Fruit fly (Drosophila melanogaster): ENCODE results near the gene CG4045.
A peak's percentile ranks its signal among the peaks of the same experiment; 100 is the strongest.

The CG4045 gene

DNA sequence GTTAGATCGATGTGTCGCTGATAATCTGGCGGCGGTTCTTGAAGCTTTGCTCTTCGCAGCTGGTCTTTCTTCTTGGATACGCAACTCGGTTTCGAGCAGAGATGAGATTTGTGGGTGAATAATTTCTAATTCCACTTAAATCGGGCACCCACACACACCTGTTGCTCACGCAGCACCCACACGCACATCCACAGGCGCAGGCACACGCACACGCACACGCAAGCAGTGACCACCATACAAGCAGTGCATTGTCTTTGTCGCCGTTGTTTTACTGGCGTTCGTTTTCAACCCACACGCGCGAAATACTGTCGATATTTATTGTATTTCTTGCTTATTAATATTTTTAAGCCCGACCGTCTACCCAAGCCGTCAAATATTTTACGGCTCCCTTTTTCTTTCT, 20.6 kb upstream of the CG4045 start:
- TF ChIP-seq CG9948 (tag; optimal IDR thresholded peaks at IDR 0.05) (no peak), CG4496 (GFP tag; IDR thresholded peaks at IDR 0.05) (no peak), D1 (tag; optimal IDR thresholded peaks at IDR 0.05) (no peak), CG8301 (tag; optimal IDR thresholded peaks at IDR 0.05) (no peak), CG15710 (tag; optimal IDR thresholded peaks at IDR 0.05) (no peak)

DNA sequence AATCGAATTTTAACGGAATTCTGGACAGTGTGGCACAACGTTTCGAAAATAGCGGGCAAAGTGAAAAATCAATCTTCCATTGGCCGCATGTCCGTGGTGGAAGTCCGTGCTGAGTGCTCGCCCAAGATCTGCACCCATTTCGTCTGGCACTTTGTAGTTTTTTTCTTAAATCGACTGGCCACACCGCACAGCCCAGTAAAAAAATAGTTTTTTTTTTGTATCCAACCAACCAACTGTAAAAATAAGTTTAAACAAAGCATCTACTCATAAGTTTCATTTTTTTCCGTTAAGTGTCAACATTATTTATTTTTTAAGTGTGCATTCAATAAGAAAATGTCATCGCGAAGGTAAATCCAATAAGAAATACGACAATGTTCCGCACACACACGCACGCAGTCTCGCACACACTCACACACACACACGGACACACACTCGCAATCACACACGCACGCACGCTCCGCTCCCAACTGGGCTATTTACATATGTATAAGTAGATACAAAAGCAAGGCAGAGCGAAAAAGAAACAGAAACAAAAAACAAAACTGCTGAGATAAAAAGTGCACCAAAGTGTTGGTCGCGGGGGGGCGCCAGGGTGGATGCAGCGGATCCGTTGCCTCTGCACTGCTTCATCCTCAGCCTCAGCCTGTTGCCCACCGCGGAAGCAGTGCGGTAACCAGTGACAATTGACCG, 18.5 kb upstream of the CG4045 start, which contains the start of gene csw:
TSS of gene csw (plus strand) at position 163 of the 690 bp plus-strand sequence.
- TF ChIP-seq gl (tag; optimal IDR thresholded peaks at IDR 0.05) (peak; percentile 98), rn (GFP tag; IDR thresholded peaks at IDR 0.05) (peak; percentile 81), CG32121 (GFP tag; IDR thresholded peaks at IDR 0.05) (peak; percentile 84), CG12605 (GFP tag; IDR thresholded peaks at IDR 0.05) (peak; percentile 94), CG34367 (tag; optimal IDR thresholded peaks at IDR 0.05) (peak; percentile 93), CG9948 (tag; optimal IDR thresholded peaks at IDR 0.05) (peak; percentile 65), Snoo (tag; optimal IDR thresholded peaks at IDR 0.05) (peak; percentile 74), EcR (GFP tag; optimal IDR thresholded peaks at IDR 0.05) (peak; percentile 70), CG15710 (tag; optimal IDR thresholded peaks at IDR 0.05) (peak; percentile 85), fd96Ca (GFP tag; IDR thresholded peaks at IDR 0.05) (peak; percentile 85), CG8301 (tag; optimal IDR thresholded peaks at IDR 0.05) (peak; percentile 66), CG10348 (GFP tag; IDR thresholded peaks at IDR 0.05) (no peak), D1 (tag; optimal IDR thresholded peaks at IDR 0.05) (peak; percentile 23), CG14655 (GFP tag; optimal IDR thresholded peaks at IDR 0.05) (peak; percentile 82), CG13204 (GFP tag; optimal IDR thresholded peaks at IDR 0.05) (peak; percentile 93), CG17806 (tag; optimal IDR thresholded peaks at IDR 0.05) (peak; percentile 76), Ets98B (GFP tag; IDR thresholded peaks at IDR 0.05) (peak; percentile 84), Pif1A (GFP tag; optimal IDR thresholded peaks at IDR 0.05) (peak; percentile 92), Pif1B (GFP tag; optimal IDR thresholded peaks at IDR 0.05) (peak; percentile 77), CG8159 (tag; optimal IDR thresholded peaks at IDR 0.05) (peak; percentile 85), CG4496 (GFP tag; IDR thresholded peaks at IDR 0.05) (peak; percentile 96)

DNA sequence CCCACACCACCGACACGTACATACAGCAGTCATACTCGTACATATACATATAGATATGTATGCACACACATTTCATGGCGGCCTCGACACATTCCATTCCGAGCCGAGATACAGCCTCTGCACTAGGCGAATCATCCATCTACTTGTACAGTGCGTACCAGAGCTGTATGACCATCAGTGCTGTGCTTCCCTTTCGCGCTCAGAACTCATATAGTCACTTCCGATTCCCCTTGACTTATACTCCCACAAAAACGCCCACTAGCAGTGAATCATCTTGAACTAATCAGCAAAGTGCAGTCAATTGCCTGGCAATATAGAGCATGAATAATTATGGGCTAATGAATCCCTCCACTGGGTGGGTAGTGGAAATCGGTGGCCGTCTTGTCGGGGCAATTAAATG, 14.1 kb upstream of the CG4045 start:
- TF ChIP-seq CG8301 (tag; optimal IDR thresholded peaks at IDR 0.05) = peak; percentile 31
- TF ChIP-seq CG12605 (GFP tag; IDR thresholded peaks at IDR 0.05) = no peak
- TF ChIP-seq rn (GFP tag; IDR thresholded peaks at IDR 0.05) = no peak
- TF ChIP-seq CG9948 (tag; optimal IDR thresholded peaks at IDR 0.05) = no peak
- peak; percentile 35 for TF ChIP-seq CG14655 (GFP tag; optimal IDR thresholded peaks at IDR 0.05)
- no peak for TF ChIP-seq D1 (tag; optimal IDR thresholded peaks at IDR 0.05)
- TF ChIP-seq Pif1A (GFP tag; optimal IDR thresholded peaks at IDR 0.05) = no peak
- no peak for TF ChIP-seq CG15710 (tag; optimal IDR thresholded peaks at IDR 0.05)
- TF ChIP-seq CG8159 (tag; optimal IDR thresholded peaks at IDR 0.05) = peak; percentile 33
- no peak for TF ChIP-seq CG32121 (GFP tag; IDR thresholded peaks at IDR 0.05)
- TF ChIP-seq Ets98B (GFP tag; IDR thresholded peaks at IDR 0.05) = no peak

DNA sequence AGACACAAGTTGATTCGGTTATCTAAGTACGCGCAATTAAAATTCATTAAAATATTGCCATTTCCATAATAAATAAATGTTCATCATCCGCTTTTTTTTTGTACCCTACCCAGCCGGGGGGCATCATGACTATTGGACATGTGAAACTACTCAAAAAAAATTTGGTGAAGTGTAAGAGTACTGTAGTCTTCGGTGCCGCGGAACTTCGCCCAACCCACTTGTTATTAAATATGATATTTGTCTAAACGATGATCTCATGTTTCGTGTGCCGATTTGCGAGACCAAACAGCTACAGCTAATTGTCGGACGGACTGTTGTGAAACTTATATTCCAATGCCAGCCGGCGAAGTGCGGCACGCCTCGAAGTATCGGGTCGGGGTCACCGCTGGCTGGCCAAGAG, 13.1 kb upstream of the CG4045 start:
- TF ChIP-seq Ets98B (GFP tag; IDR thresholded peaks at IDR 0.05) (0 out of 2 replicates have a peak, but pooled peaks have one; percentile 7), CG10348 (GFP tag; IDR thresholded peaks at IDR 0.05) (no peak)

DNA sequence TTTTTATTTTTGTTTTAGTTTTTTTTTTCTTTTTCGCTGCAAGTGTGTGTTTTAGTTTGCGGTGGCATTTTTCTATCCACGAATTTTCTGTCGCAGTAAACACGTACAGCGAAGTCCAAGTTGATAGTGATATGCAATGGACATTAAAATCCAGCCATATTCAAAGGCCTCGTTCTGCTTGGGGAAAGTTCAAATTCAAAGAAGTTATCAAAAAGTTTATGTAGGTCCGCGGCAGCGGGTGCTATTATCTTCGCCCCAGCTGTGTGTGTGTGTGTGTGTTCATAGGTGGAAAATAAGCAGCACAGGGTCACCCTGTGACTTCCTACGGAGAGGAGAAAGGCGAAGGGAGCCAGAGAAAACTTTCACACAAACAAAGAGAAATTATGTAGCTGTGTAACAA, 11.8 kb upstream of the CG4045 start:
- peak; percentile 92 for TF ChIP-seq CG4496 (GFP tag; IDR thresholded peaks at IDR 0.05)
- TF ChIP-seq CG15710 (tag; optimal IDR thresholded peaks at IDR 0.05) = no peak
- peak; percentile 56 for TF ChIP-seq Pif1A (GFP tag; optimal IDR thresholded peaks at IDR 0.05)
- TF ChIP-seq CG9948 (tag; optimal IDR thresholded peaks at IDR 0.05) = no peak
- peak; percentile 74 for TF ChIP-seq CG14655 (GFP tag; optimal IDR thresholded peaks at IDR 0.05)
- TF ChIP-seq Ets98B (GFP tag; IDR thresholded peaks at IDR 0.05) = peak; percentile 89
- TF ChIP-seq CG32121 (GFP tag; IDR thresholded peaks at IDR 0.05) = peak; percentile 84
- peak; percentile 32 for TF ChIP-seq Pif1B (GFP tag; optimal IDR thresholded peaks at IDR 0.05)
- TF ChIP-seq Snoo (tag; optimal IDR thresholded peaks at IDR 0.05) = no peak
- peak; percentile 59 for TF ChIP-seq CG10348 (GFP tag; IDR thresholded peaks at IDR 0.05)
- no peak for TF ChIP-seq EcR (GFP tag; optimal IDR thresholded peaks at IDR 0.05)
- TF ChIP-seq CG34367 (tag; optimal IDR thresholded peaks at IDR 0.05) = no peak
- TF ChIP-seq fd96Ca (GFP tag; IDR thresholded peaks at IDR 0.05) = peak; percentile 89
- 0 out of 2 replicates have a peak, but pooled peaks have one; percentile 48 for TF ChIP-seq rn (GFP tag; IDR thresholded peaks at IDR 0.05)
- TF ChIP-seq CG17806 (tag; optimal IDR thresholded peaks at IDR 0.05) = no peak
- TF ChIP-seq gl (tag; optimal IDR thresholded peaks at IDR 0.05) = no peak
- no peak for TF ChIP-seq D1 (tag; optimal IDR thresholded peaks at IDR 0.05)
- TF ChIP-seq CG8301 (tag; optimal IDR thresholded peaks at IDR 0.05) = peak; percentile 57
- peak; percentile 75 for TF ChIP-seq CG12605 (GFP tag; IDR thresholded peaks at IDR 0.05)

DNA sequence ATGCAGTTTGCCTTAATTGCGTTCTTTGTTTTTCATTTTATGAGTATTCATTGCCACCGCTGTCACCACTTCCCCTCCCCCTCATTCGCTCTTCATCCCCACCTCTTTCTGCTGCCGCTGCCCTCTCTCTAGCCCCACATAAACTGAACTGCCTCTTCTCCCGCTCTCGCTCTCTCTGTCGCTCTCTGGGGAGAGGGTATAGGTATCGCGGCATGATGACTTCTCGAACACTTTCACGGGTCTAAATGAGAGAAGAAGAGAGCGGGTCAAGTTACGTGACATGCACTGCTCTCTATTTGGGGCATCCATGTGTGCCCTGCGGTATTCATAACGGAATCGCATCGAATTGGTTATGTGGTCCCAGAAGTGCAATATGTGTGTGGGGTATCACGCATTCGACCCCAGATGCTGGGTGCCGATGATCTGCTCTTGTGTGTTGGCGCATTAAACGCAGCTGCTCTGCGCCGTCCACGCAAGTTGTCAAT, 8.0 kb upstream of the CG4045 start:
- TF ChIP-seq fd96Ca (GFP tag; IDR thresholded peaks at IDR 0.05) = peak; percentile 96
- peak; percentile 88 for TF ChIP-seq CG8301 (tag; optimal IDR thresholded peaks at IDR 0.05)
- peak; percentile 76 for TF ChIP-seq CG10348 (GFP tag; IDR thresholded peaks at IDR 0.05)
- peak; percentile 83 for TF ChIP-seq CG8159 (tag; optimal IDR thresholded peaks at IDR 0.05)
- TF ChIP-seq CG13204 (GFP tag; optimal IDR thresholded peaks at IDR 0.05) = peak; percentile 64
- TF ChIP-seq CG14655 (GFP tag; optimal IDR thresholded peaks at IDR 0.05) = peak; percentile 90
- peak; percentile 93 for TF ChIP-seq EcR (GFP tag; optimal IDR thresholded peaks at IDR 0.05)
- peak; percentile 94 for TF ChIP-seq CG32121 (GFP tag; IDR thresholded peaks at IDR 0.05)
- TF ChIP-seq rn (GFP tag; IDR thresholded peaks at IDR 0.05) = peak; percentile 86
- peak; percentile 94 for TF ChIP-seq Ets98B (GFP tag; IDR thresholded peaks at IDR 0.05)
- TF ChIP-seq D1 (tag; optimal IDR thresholded peaks at IDR 0.05) = peak; percentile 7
- TF ChIP-seq CG9948 (tag; optimal IDR thresholded peaks at IDR 0.05) = peak; percentile 88
- peak; percentile 85 for TF ChIP-seq CG15710 (tag; optimal IDR thresholded peaks at IDR 0.05)
- TF ChIP-seq Snoo (tag; optimal IDR thresholded peaks at IDR 0.05) = peak; percentile 85
- TF ChIP-seq CG34367 (tag; optimal IDR thresholded peaks at IDR 0.05) = peak; percentile 81
- TF ChIP-seq Pif1B (GFP tag; optimal IDR thresholded peaks at IDR 0.05) = peak; percentile 94
- TF ChIP-seq CG12605 (GFP tag; IDR thresholded peaks at IDR 0.05) = peak; percentile 87
- TF ChIP-seq CG4496 (GFP tag; IDR thresholded peaks at IDR 0.05) = peak; percentile 94
- peak; percentile 75 for TF ChIP-seq gl (tag; optimal IDR thresholded peaks at IDR 0.05)
- peak; percentile 88 for TF ChIP-seq CG17806 (tag; optimal IDR thresholded peaks at IDR 0.05)
- peak; percentile 94 for TF ChIP-seq Pif1A (GFP tag; optimal IDR thresholded peaks at IDR 0.05)

All from whole organism, pupa.